Fruit fly (Drosophila melanogaster) whole organism, pupa: ENCODE data around the gene wrm2.

Experiments
- CG13204 ChIP-seq: fragments of 200-800 bp; sonication (Bioruptor generic); optimal IDR thresholded peaks from 2 replicates; lab custom pipeline; 2018; ENCODE audit warnings: missing biosample characterization, mild to moderate bottlenecking, missing genetic modification characterization, moderate library complexity
- CG14655 ChIP-seq: fragments of 200-800 bp; sonication (Bioruptor generic); optimal IDR thresholded peaks from 3 replicates; lab custom pipeline; 2017; ENCODE audit warnings: mild to moderate bottlenecking, missing biosample characterization, missing genetic modification reagents, missing genetic modification characterization
- CG15710 ChIP-seq: fragments of 200-800 bp; sonication (Bioruptor generic); optimal IDR thresholded peaks from 2 replicates; lab custom pipeline; 2018; ENCODE audit warnings: missing biosample characterization, mild to moderate bottlenecking, missing genetic modification characterization, moderate library complexity
- CG34367 ChIP-seq: fragments of 200-800 bp; sonication (Bioruptor generic); optimal IDR thresholded peaks from 2 replicates; lab custom pipeline; 2018; ENCODE audit warnings: missing biosample characterization, mild to moderate bottlenecking, missing genetic modification characterization
- CG4496 ChIP-seq: fragments of 200-800 bp; sonication (Bioruptor generic); IDR thresholded peaks from 3 replicates; pipeline ENCODE4 v1.3.6; 2022; ENCODE audit warnings: missing biosample characterization, missing genetic modification characterization
- CG8301 ChIP-seq: fragments of 200-800 bp; sonication (Bioruptor generic); optimal IDR thresholded peaks from 2 replicates; lab custom pipeline; 2018; ENCODE audit warnings: missing biosample characterization, mild to moderate bottlenecking, missing genetic modification characterization
- Ets98B ChIP-seq: fragments of 200-800 bp; sonication (Bioruptor generic); IDR thresholded peaks from 2 replicates; pipeline ENCODE4 v1.3.6; 2022; ENCODE audit warnings: missing biosample characterization, missing genetic modification characterization
- Snoo ChIP-seq: fragments of 200-800 bp; sonication (Bioruptor generic); optimal IDR thresholded peaks from 3 replicates; lab custom pipeline; 2017; ENCODE audit warnings: missing biosample characterization, mild to moderate bottlenecking, missing genetic modification characterization, inconsistent platforms

DNA sequence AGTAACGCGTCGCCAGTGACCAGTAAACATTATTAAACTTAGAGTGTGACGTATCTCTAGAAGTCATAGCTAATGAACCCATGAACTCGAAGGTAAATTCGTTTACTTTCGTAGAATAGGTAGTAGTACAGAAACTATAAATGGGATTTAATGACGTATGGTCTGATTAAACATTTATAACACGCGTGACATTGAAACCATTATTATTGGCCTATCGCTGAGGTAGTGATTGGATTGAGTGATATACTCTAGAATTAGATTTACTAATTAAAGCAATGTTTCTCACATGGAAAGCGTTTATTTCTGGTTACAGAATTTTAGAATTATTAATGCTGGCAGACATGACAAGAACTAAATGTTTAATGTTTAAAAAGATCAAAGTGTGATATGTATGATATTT is 41.8 kb upstream of the wrm2 start:
- TF ChIP-seq CG8301 (tag; lab: Kevin White, UChicago), result no peak
- TF ChIP-seq CG14655 (GFP tag; lab: Kevin White, UChicago), result no peak
- no peak for TF ChIP-seq CG4496
- no peak for TF ChIP-seq CG15710 (tag; lab: Kevin White, UChicago)
- TF ChIP-seq Snoo (tag; lab: Kevin White, UChicago), result no peak
- no peak for TF ChIP-seq CG13204 (GFP tag; lab: Kevin White, UChicago)
- TF ChIP-seq CG34367 (tag; lab: Kevin White, UChicago), result no peak
- no peak for TF ChIP-seq Ets98B (GFP tag; lab: Robert Waterston, UW)
